Worm (Caenorhabditis elegans) whole organism, L3 larva: ENCODE results near the gene B0310.1.
A peak's percentile ranks its signal among the peaks of the same experiment; 100 is the strongest.

Source experiments
- aly-2 ChIP-seq: fragments of 150-350 bp; optimal IDR thresholded peaks from 2 replicates; lab custom pipeline; 2014; ENCODE audit warnings: missing biosample characterization, missing genetic modification characterization
- ceh-9 ChIP-seq: sonication (generic microtip); optimal IDR thresholded peaks from 2 replicates; lab custom pipeline; 2018; ENCODE audit warnings: missing biosample characterization, missing genetic modification characterization
- elt-1 ChIP-seq: fragments of 150-350 bp; optimal IDR thresholded peaks from 2 replicates; lab custom pipeline; 2014; ENCODE audit warnings: missing biosample characterization, missing genetic modification characterization
- elt-2 ChIP-seq: sonication (generic microtip); optimal IDR thresholded peaks from 2 replicates; lab custom pipeline; 2016; ENCODE audit warnings: missing genetic modification reagents, mild to moderate bottlenecking, missing genetic modification characterization, missing compliant biosample characterization
- nfya-1 ChIP-seq: sonication (generic microtip); optimal IDR thresholded peaks from 2 replicates; lab custom pipeline; 2017; ENCODE audit warnings: missing genetic modification characterization, mild to moderate bottlenecking, missing compliant biosample characterization, antibody characterized with exemption, moderate library complexity; ENCODE audit not compliant: insufficient read depth
- nhr-11 ChIP-seq: fragments of 150-350 bp; optimal IDR thresholded peaks from 2 replicates; lab custom pipeline; 2014; ENCODE audit warnings: missing biosample characterization, missing genetic modification characterization
- nhr-43 ChIP-seq: sonication (generic microtip); optimal IDR thresholded peaks from 2 replicates; lab custom pipeline; 2016; ENCODE audit warnings: mild to moderate bottlenecking, missing genetic modification characterization, missing compliant biosample characterization; ENCODE audit not compliant: poor library complexity, severe bottlenecking
- nhr-76 ChIP-seq: fragments of 150-350 bp; sonication (generic microtip); optimal IDR thresholded peaks from 5 replicates; lab custom pipeline; 2014; ENCODE audit warnings: missing biosample characterization, missing genetic modification characterization
- pqm-1 ChIP-seq: fragments of 150-350 bp; optimal IDR thresholded peaks from 2 replicates; lab custom pipeline; 2017; ENCODE audit warnings: missing biosample characterization, missing genetic modification characterization, inconsistent platforms
- skn-1 ChIP-seq: fragments of 150-350 bp; optimal IDR thresholded peaks from 2 replicates; lab custom pipeline; 2014; ENCODE audit warnings: missing biosample characterization, missing genetic modification characterization
- unc-39 ChIP-seq: sonication (generic microtip); optimal IDR thresholded peaks from 4 replicates; lab custom pipeline; 2017; ENCODE audit warnings: missing biosample characterization, missing genetic modification characterization

- TF ChIP-seq aly-2 (tag; lab: Kevin White, UChicago) (no peak), nhr-76 (no peak), nhr-11 (no peak), skn-1 (tag; lab: Kevin White, UChicago) (no peak), unc-39 (tag; lab: Kevin White, UChicago) (no peak), elt-1 (tag; lab: Kevin White, UChicago) (no peak), pqm-1 (peak; percentile 25), nfya-1 (tag; lab: Kevin White, UChicago) (no peak), nhr-43 (no peak), elt-2 (tag; lab: Kevin White, UChicago) (peak; percentile 67), ceh-9 (tag; lab: Kevin White, UChicago) (no peak)
Measured at ce11 chrX:527663-528062, 34.6 kb downstream of the B0310.1 start.
